Fruit fly (Drosophila melanogaster): ENCODE measurements around the gene CG10026.
A peak's percentile ranks its signal among the peaks of the same experiment; 100 is the strongest.

CG10026 gene

dm6 chr2L:19463824-19464317, 9.8 kb downstream of the CG10026 start, which contains the start of gene tj (continued):
- TF ChIP-seq E2f2 (GFP tag; IDR thresholded peaks at IDR 0.05): no peak
- no peak for TF ChIP-seq ranshi (GFP tag; IDR thresholded peaks at IDR 0.05)
- no peak for TF ChIP-seq phol (tag; optimal IDR thresholded peaks at IDR 0.05)
- TF ChIP-seq CG6813 (GFP tag; optimal IDR thresholded peaks at IDR 0.05): no peak
- TF ChIP-seq CG5180 (GFP tag; optimal IDR thresholded peaks at IDR 0.05): no peak
- TF ChIP-seq psq (GFP tag; optimal IDR thresholded peaks at IDR 0.05): no peak
- TF ChIP-seq gce (GFP tag; IDR thresholded peaks at IDR 0.05): no peak
- no peak for TF ChIP-seq CG18619 (GFP tag; optimal IDR thresholded peaks at IDR 0.05)
- no peak for TF ChIP-seq oc (tag; optimal IDR thresholded peaks at IDR 0.05)
- TF ChIP-seq CG10959 (GFP tag; IDR thresholded peaks at IDR 0.05): no peak
- no peak for TF ChIP-seq MESR4 (GFP tag; optimal IDR thresholded peaks at IDR 0.05)
- no peak for TF ChIP-seq bab2 (GFP tag; optimal IDR thresholded peaks at IDR 0.05)
- peak; percentile 93 for TF ChIP-seq Deaf1 (tag; optimal IDR thresholded peaks at IDR 0.05)
- TF ChIP-seq CG3847 (GFP tag; IDR thresholded peaks at IDR 0.05): no peak
- TF ChIP-seq sim (GFP tag; IDR thresholded peaks at IDR 0.05): no peak
- TF ChIP-seq crp (GFP tag; optimal IDR thresholded peaks at IDR 0.05): no peak
- TF ChIP-seq nmo (GFP tag; optimal IDR thresholded peaks at IDR 0.05): no peak
- no peak for TF ChIP-seq Hr39 (optimal IDR thresholded peaks at IDR 0.05)
- TF ChIP-seq CG8478 (optimal IDR thresholded peaks at IDR 0.05): no peak
- no peak for TF ChIP-seq Lhr (GFP tag; optimal IDR thresholded peaks at IDR 0.05)
- 0 out of 2 replicates have a peak, but pooled peaks have one; percentile 19 for TF ChIP-seq CG42726 (GFP tag; IDR thresholded peaks at IDR 0.05; ENCODE audit: partially characterized antibody)
- TF ChIP-seq Oli (tag; optimal IDR thresholded peaks at IDR 0.05): no peak
- TF ChIP-seq ssp (GFP tag; IDR thresholded peaks at IDR 0.05): no peak
- TF ChIP-seq CG14860 (GFP tag; IDR thresholded peaks at IDR 0.05; ENCODE audit: partially characterized antibody): no peak
- no peak for TF ChIP-seq TFAM (GFP tag; optimal IDR thresholded peaks at IDR 0.05)
- no peak for TF ChIP-seq H15 (GFP tag; IDR thresholded peaks at IDR 0.05)
- no peak for TF ChIP-seq CG2116 (GFP tag; optimal IDR thresholded peaks at IDR 0.05)

DNA sequence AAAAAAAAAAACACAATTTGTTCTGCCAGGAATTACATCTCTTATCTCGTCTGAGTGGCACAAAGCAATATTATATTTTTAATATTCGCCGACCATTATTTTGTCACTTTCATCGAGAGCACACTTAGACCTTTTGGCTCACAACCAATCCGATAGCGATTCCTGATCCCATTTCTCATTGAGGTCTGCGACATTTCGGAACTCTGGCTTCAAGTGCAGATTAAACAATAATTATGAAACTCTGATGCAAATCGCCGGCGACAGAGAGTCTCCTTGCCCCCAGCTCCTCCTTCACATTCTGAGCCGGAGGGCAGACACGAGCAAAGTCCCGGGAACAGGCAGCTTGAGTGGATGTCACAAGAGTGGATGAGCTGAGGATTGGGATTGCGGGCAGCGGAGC, 15.0 kb downstream of the CG10026 start:
- no peak for TF ChIP-seq CG3163 (GFP tag; optimal IDR thresholded peaks at IDR 0.05)

- peak in 1 of 2 experiments; percentile 22 for TF ChIP-seq bsh (GFP tag; optimal IDR thresholded peaks at IDR 0.05)
- TF ChIP-seq ato (GFP tag; IDR thresholded peaks at IDR 0.05; ENCODE audit: partially characterized antibody): no peak
- no peak for TF ChIP-seq CG33557 (GFP tag; optimal IDR thresholded peaks at IDR 0.05)
- peak; percentile 7 for TF ChIP-seq D19A (tag; optimal IDR thresholded peaks at IDR 0.05)
- no peak for TF ChIP-seq vfl (GFP tag; optimal IDR thresholded peaks at IDR 0.05)
- TF ChIP-seq CG13624 (GFP tag; optimal IDR thresholded peaks at IDR 0.05): no peak
- peak; percentile 1 for TF ChIP-seq CG12391 (tag; optimal IDR thresholded peaks at IDR 0.05)
- peak; percentile 44 for TF ChIP-seq dmrt11E (tag; optimal IDR thresholded peaks at IDR 0.05)
- peak; percentile 54 for TF ChIP-seq CG10979 (tag; optimal IDR thresholded peaks at IDR 0.05)
- TF ChIP-seq lola (GFP tag; optimal IDR thresholded peaks at IDR 0.05): peak in 1 of 3 experiments; percentile 48
- TF ChIP-seq CG7839 (tag; optimal IDR thresholded peaks at IDR 0.05): peak; percentile 28
- no peak for TF ChIP-seq D (optimal IDR thresholded peaks at IDR 0.05)
- TF ChIP-seq D (GFP tag; optimal IDR thresholded peaks at IDR 0.05): peak; percentile 24
- peak; percentile 7 for TF ChIP-seq Blimp-1 (GFP tag; optimal IDR thresholded peaks at IDR 0.05)
- TF ChIP-seq Ssrp (tag; optimal IDR thresholded peaks at IDR 0.05): peak; percentile 2
- TF ChIP-seq nmo (GFP tag; optimal IDR thresholded peaks at IDR 0.05): peak; percentile 30
- TF ChIP-seq CG2712 (tag; optimal IDR thresholded peaks at IDR 0.05): peak; percentile 43
- peak; percentile 58 for TF ChIP-seq CG18262 (tag; optimal IDR thresholded peaks at IDR 0.05)
- no peak for TF ChIP-seq kay (GFP tag; optimal IDR thresholded peaks at IDR 0.05)
- peak; percentile 36 for TF ChIP-seq CG9727 (GFP tag; optimal IDR thresholded peaks at IDR 0.05)
- TF ChIP-seq CG14710 (tag; optimal IDR thresholded peaks at IDR 0.05): peak; percentile 37
- TF ChIP-seq CG11504 (tag; optimal IDR thresholded peaks at IDR 0.05): peak; percentile 54
- peak; percentile 34 for TF ChIP-seq phol (tag; optimal IDR thresholded peaks at IDR 0.05)
These were observed 15.7 kb downstream of the CG10026 start for dm6 chr2L:19469751-19470150.
